Worm (Caenorhabditis elegans) whole organism, L1 larva: ENCODE results near the gene subs-4.

Experiments used
- C04F5.9 ChIP-seq: sonication (generic microtip); optimal IDR thresholded peaks from 2 replicates; lab custom pipeline; 2016; ENCODE audit warnings: missing genetic modification characterization, missing compliant biosample characterization
- F16B12.6 ChIP-seq: fragments of 150-350 bp; optimal IDR thresholded peaks from 2 replicates; lab custom pipeline; 2014; ENCODE audit warnings: missing biosample characterization, missing genetic modification characterization
- Y116A8C.19 ChIP-seq: sonication (generic microtip); optimal IDR thresholded peaks from 2 replicates; lab custom pipeline; 2016; ENCODE audit warnings: missing compliant biosample characterization, missing genetic modification characterization, borderline replicate concordance
- alr-1 ChIP-seq: fragments of 200-800 bp; sonication (Bioruptor generic); optimal IDR thresholded peaks from 2 replicates; lab custom pipeline; 2018; ENCODE audit warnings: borderline replicate concordance, mild to moderate bottlenecking, missing genetic modification characterization, missing compliant biosample characterization
- aly-2 ChIP-seq: fragments of 150-350 bp; optimal IDR thresholded peaks from 2 replicates; lab custom pipeline; 2014; ENCODE audit warnings: missing biosample characterization, missing genetic modification characterization
- ama-1 ChIP-seq: fragments of 150-350 bp; optimal IDR thresholded peaks from 2 replicates; lab custom pipeline; 2014
- ceh-82 ChIP-seq, 3 experiments: fragments of 150-350 bp in 1 of 3; sonication (generic microtip) in 2 of 3; optimal IDR thresholded peaks; 2 replicates each; lab custom pipeline; 2014 to 2017; ENCODE audit warnings: missing biosample characterization in 3 of 3, missing genetic modification characterization in 3 of 3
- ces-1 ChIP-seq: fragments of 150-350 bp; optimal IDR thresholded peaks from 2 replicates; lab custom pipeline; 2014; ENCODE audit warnings: missing biosample characterization, missing genetic modification reagents, missing genetic modification characterization
- efl-1 ChIP-seq, 4 experiments: fragments of 150-350 bp; optimal IDR thresholded peaks in 3 of 4; peaks in 1 of 4; 1 replicate in 1 of 4; 2 replicates in 3 of 4; lab custom pipeline; 2014; ENCODE audit warnings: missing biosample characterization in 2 of 4, missing genetic modification characterization in 2 of 4, missing genetic modification reagents in 2 of 4
- efl-3 ChIP-seq: fragments of 200-800 bp; sonication (Bioruptor generic); optimal IDR thresholded peaks from 2 replicates; lab custom pipeline; 2018; ENCODE audit warnings: mild to moderate bottlenecking, missing genetic modification characterization, missing compliant biosample characterization
- elt-3 ChIP-seq, 6 experiments: fragments of 150-350 bp in 1 of 6; sonication (generic microtip); optimal IDR thresholded peaks; 2 replicates each; lab custom pipeline; 2017 to 2018; ENCODE audit warnings: missing biosample characterization in 6 of 6, missing genetic modification characterization in 6 of 6, inconsistent platforms in 1 of 6
- ets-5 ChIP-seq: fragments of 200-800 bp; sonication (Bioruptor generic); IDR thresholded peaks from 2 replicates; pipeline ENCODE4 v1.3.6; 2022; ENCODE audit warnings: missing genetic modification characterization, missing compliant biosample characterization
- fkh-10 ChIP-seq: sonication (generic microtip); optimal IDR thresholded peaks from 2 replicates; lab custom pipeline; 2017; ENCODE audit warnings: missing biosample characterization, missing genetic modification reagents, missing genetic modification characterization
- fkh-4 ChIP-seq: sonication (generic microtip); optimal IDR thresholded peaks from 2 replicates; lab custom pipeline; 2016; ENCODE audit warnings: missing compliant biosample characterization, missing genetic modification characterization, borderline replicate concordance
- fos-1 ChIP-seq: fragments of 150-350 bp; optimal IDR thresholded peaks from 2 replicates; lab custom pipeline; 2014; ENCODE audit warnings: missing biosample characterization, missing genetic modification characterization
- grh-1 ChIP-seq: fragments of 200-800 bp; sonication (Bioruptor generic); IDR thresholded peaks from 2 replicates; pipeline ENCODE4 v1.3.6; 2022; ENCODE audit warnings: missing genetic modification reagents, missing genetic modification characterization, missing compliant biosample characterization
- hlh-17 ChIP-seq: fragments of 200-800 bp; sonication (Bioruptor generic); optimal IDR thresholded peaks from 2 replicates; lab custom pipeline; 2018; ENCODE audit warnings: missing genetic modification characterization, mild to moderate bottlenecking, missing compliant biosample characterization, moderate library complexity, borderline replicate concordance
- irx-1 ChIP-seq: sonication (generic microtip); optimal IDR thresholded peaks from 2 replicates; lab custom pipeline; 2016; ENCODE audit warnings: missing genetic modification characterization, missing compliant biosample characterization
- lin-14 ChIP-seq: fragments of 200-800 bp; sonication (Bioruptor generic); optimal IDR thresholded peaks from 2 replicates; lab custom pipeline; 2018; ENCODE audit warnings: mild to moderate bottlenecking, missing genetic modification characterization, moderate library complexity, missing compliant biosample characterization
- lin-35 ChIP-seq, 2 experiments: fragments of 150-350 bp; optimal IDR thresholded peaks; 2 replicates each; lab custom pipeline; 2014; ENCODE audit warnings: missing biosample characterization in 2 of 2, missing genetic modification characterization in 2 of 2, missing genetic modification reagents in 2 of 2
- lin-39 ChIP-seq: fragments of 150-350 bp; optimal IDR thresholded peaks from 2 replicates; lab custom pipeline; 2014; ENCODE audit warnings: missing biosample characterization, missing genetic modification reagents, missing genetic modification characterization
- lsy-2 ChIP-seq, 2 experiments: fragments of 150-350 bp; optimal IDR thresholded peaks; 2 replicates each; lab custom pipeline; 2014; ENCODE audit warnings: missing biosample characterization in 2 of 2, missing genetic modification characterization in 2 of 2
- mab-9 ChIP-seq: fragments of 200-800 bp; sonication (Bioruptor generic); IDR thresholded peaks from 2 replicates; pipeline ENCODE4 v1.3.6; 2022; ENCODE audit warnings: missing genetic modification reagents, missing genetic modification characterization, missing compliant biosample characterization
- mep-1 ChIP-seq: fragments of 150-350 bp; optimal IDR thresholded peaks from 2 replicates; lab custom pipeline; 2014; ENCODE audit warnings: missing biosample characterization, missing genetic modification characterization
- nhr-11 ChIP-seq: fragments of 150-350 bp; optimal IDR thresholded peaks from 2 replicates; lab custom pipeline; 2014; ENCODE audit warnings: missing biosample characterization, missing genetic modification characterization
- nhr-12 ChIP-seq: sonication (generic microtip); optimal IDR thresholded peaks from 2 replicates; lab custom pipeline; 2017; ENCODE audit warnings: missing biosample characterization, missing genetic modification characterization
- nhr-237 ChIP-seq: fragments of 150-350 bp; optimal IDR thresholded peaks from 2 replicates; lab custom pipeline; 2014; ENCODE audit warnings: missing biosample characterization, missing genetic modification characterization
- nhr-47 ChIP-seq: sonication (generic microtip); optimal IDR thresholded peaks from 2 replicates; lab custom pipeline; 2016; ENCODE audit warnings: mild to moderate bottlenecking, missing genetic modification characterization, moderate library complexity, missing compliant biosample characterization
- nhr-71 ChIP-seq: sonication (generic microtip); optimal IDR thresholded peaks from 2 replicates; lab custom pipeline; 2016; ENCODE audit warnings: mild to moderate bottlenecking, missing genetic modification characterization, moderate library complexity, missing compliant biosample characterization
- nhr-84 ChIP-seq: sonication (generic microtip); optimal IDR thresholded peaks from 2 replicates; lab custom pipeline; 2017; ENCODE audit warnings: missing biosample characterization, missing genetic modification characterization
- pqm-1 ChIP-seq: sonication (generic microtip); optimal IDR thresholded peaks from 3 replicates; lab custom pipeline; 2017; ENCODE audit warnings: missing biosample characterization, missing genetic modification characterization
- rnt-1 ChIP-seq: sonication (generic microtip); optimal IDR thresholded peaks from 2 replicates; lab custom pipeline; 2016; ENCODE audit warnings: mild to moderate bottlenecking, missing genetic modification characterization, moderate library complexity, missing compliant biosample characterization
- skn-1 ChIP-seq: fragments of 150-350 bp; optimal IDR thresholded peaks from 2 replicates; lab custom pipeline; 2014; ENCODE audit warnings: missing biosample characterization, missing genetic modification characterization
- snpc-4 ChIP-seq: fragments of 150-350 bp; optimal IDR thresholded peaks from 2 replicates; lab custom pipeline; 2014; ENCODE audit warnings: missing biosample characterization, missing genetic modification characterization
- sox-4 ChIP-seq: sonication (generic microtip); optimal IDR thresholded peaks from 2 replicates; lab custom pipeline; 2016; ENCODE audit warnings: missing genetic modification characterization, missing compliant biosample characterization
- swsn-7 ChIP-seq: sonication (generic microtip); optimal IDR thresholded peaks from 2 replicates; lab custom pipeline; 2016; ENCODE audit warnings: missing genetic modification characterization, missing compliant biosample characterization
- tlp-1 ChIP-seq: fragments of 150-350 bp; optimal IDR thresholded peaks from 2 replicates; lab custom pipeline; 2014; ENCODE audit warnings: missing biosample characterization, missing genetic modification characterization
- unc-130 ChIP-seq: fragments of 150-350 bp; optimal IDR thresholded peaks from 2 replicates; lab custom pipeline; 2017; ENCODE audit warnings: missing biosample characterization, missing genetic modification characterization, inconsistent platforms
- unc-30 ChIP-seq: sonication (generic microtip); optimal IDR thresholded peaks from 2 replicates; lab custom pipeline; 2017; ENCODE audit warnings: missing biosample characterization, missing genetic modification characterization
- unc-62 ChIP-seq: fragments of 150-350 bp; optimal IDR thresholded peaks from 2 replicates; lab custom pipeline; 2014; ENCODE audit warnings: missing biosample characterization, missing genetic modification reagents, missing genetic modification characterization
- unc-86 ChIP-seq: sonication (generic microtip); optimal IDR thresholded peaks from 2 replicates; lab custom pipeline; 2016; ENCODE audit warnings: missing genetic modification characterization, missing compliant biosample characterization
- vab-15 ChIP-seq: sonication (generic microtip); optimal IDR thresholded peaks from 2 replicates; lab custom pipeline; 2017; ENCODE audit warnings: missing genotype, mild to moderate bottlenecking, missing genetic modification characterization, missing compliant biosample characterization
- xbp-1 ChIP-seq: sonication (generic microtip); optimal IDR thresholded peaks from 2 replicates; lab custom pipeline; 2016; ENCODE audit warnings: missing genetic modification characterization, missing compliant biosample characterization
- zag-1 ChIP-seq: fragments of 150-350 bp; optimal IDR thresholded peaks from 2 replicates; lab custom pipeline; 2014; ENCODE audit warnings: missing biosample characterization, missing genetic modification characterization
- zip-4 ChIP-seq: fragments of 200-800 bp; sonication (Bioruptor generic); optimal IDR thresholded peaks from 2 replicates; lab custom pipeline; 2018; ENCODE audit warnings: mild to moderate bottlenecking, missing genetic modification characterization, moderate library complexity, missing compliant biosample characterization
- ztf-11 ChIP-seq, 2 experiments: sonication (generic microtip); optimal IDR thresholded peaks; 2 replicates each; lab custom pipeline; 2016 to 2017; ENCODE audit warnings: missing genetic modification characterization in 2 of 2, missing biosample characterization in 1 of 2, missing compliant biosample characterization in 1 of 2
- ztf-4 ChIP-seq: fragments of 150-350 bp; optimal IDR thresholded peaks from 2 replicates; lab custom pipeline; 2014; ENCODE audit warnings: missing biosample characterization, missing genetic modification characterization

The subs-4 gene

DNA sequence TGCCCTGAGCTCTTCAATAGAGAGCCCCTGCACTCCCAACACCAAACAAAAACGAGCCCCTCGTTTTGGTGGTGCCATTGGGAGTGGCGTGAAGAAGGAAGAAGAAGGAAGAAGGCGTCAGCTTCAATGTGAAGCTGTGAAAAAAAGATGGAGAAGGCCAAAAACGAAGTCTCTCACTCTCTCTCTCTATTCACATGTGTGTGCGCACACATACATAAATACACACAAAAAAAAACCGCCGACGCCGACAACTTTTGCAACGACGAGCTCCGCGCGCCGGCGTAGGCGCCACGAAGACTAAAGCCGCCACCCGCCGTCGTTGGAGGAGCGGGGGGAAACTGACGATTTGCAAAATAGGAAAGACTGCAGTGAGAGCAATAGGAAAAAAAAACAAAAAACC, 46.0 kb upstream of the subs-4 start:
- TF ChIP-seq lin-14 (GFP tag; lab: Kevin White, UChicago): peak; percentile 77
- peak in 1 of 2 experiments; percentile 17 for TF ChIP-seq lsy-2 (tag; optimal IDR thresholded peaks at IDR 0.05; lab: Kevin White, UChicago)
- TF ChIP-seq efl-1 (optimal IDR thresholded peaks at IDR 0.05; lab: Kevin White, UChicago): no peak
- TF ChIP-seq efl-1 (GFP tag; optimal IDR thresholded peaks at IDR 0.05 in 1 of 2; lab: Kevin White, UChicago): peak in 1 of 2 experiments; percentile 84
- peak; percentile 29 for TF ChIP-seq unc-86 (tag; lab: Kevin White, UChicago)
- TF ChIP-seq nhr-47 (tag; lab: Kevin White, UChicago): no peak
- no peak for TF ChIP-seq ztf-4 (tag; lab: Kevin White, UChicago)
- TF ChIP-seq ceh-82 (tag; optimal IDR thresholded peaks at IDR 0.05; lab: Kevin White, UChicago): peak in 2 of 3 experiments; percentile 4 to 50
- TF ChIP-seq C04F5.9: no peak
- TF ChIP-seq sox-4 (tag; lab: Kevin White, UChicago): no peak

DNA sequence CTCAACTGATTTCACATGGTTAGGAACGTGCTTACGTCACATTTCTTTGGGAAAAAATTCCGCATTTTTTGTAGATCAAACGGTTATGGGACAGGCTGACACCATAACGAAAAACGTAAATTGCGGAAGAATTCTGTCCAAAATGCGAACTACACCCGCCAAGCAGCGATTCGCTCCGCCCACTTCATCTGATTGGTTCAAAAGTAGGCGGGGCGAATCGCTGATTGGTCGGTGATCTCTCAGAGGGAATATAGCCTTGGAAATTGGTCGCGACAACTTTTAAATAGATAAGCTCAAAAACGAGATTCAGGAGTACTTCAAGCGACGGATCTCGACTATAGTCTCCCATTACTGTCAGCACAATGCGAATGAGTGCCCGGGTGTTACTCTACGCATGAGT, 44.4 kb upstream of the subs-4 start:
- TF ChIP-seq unc-86 (tag; lab: Kevin White, UChicago) (no peak), skn-1 (no peak), efl-3 (GFP tag; lab: Kevin White, UChicago) (no peak), snpc-4 (tag; lab: Kevin White, UChicago) (no peak), lin-14 (GFP tag; lab: Kevin White, UChicago) (no peak), vab-15 (tag; lab: Kevin White, UChicago) (no peak), unc-130 (tag; lab: Kevin White, UChicago) (no peak), rnt-1 (tag; lab: Kevin White, UChicago) (no peak), unc-30 (no peak), alr-1 (tag; lab: Kevin White, UChicago) (no peak), lin-39 (tag; lab: Kevin White, UChicago) (no peak)
- TF ChIP-seq, all 84 proteins: peak for 0

DNA sequence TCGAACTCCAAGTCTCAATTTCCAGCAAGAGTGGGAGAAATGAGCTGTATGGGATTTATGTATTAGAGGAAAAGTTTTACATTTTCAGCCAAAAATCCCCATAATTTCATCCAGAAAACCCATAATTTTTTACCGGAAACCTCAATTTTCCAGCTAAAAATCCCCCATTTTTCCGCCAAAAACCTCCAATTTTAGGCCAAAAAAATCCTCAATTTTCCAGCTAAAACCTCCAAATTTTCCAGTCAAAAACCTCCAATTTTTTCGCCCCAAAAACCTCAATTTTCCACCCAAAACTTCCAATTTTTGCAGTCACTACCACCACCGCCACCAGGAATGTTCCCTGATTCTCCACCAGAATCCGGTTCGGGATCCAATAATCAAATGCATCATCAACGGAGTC, 40.6 kb upstream of the subs-4 start:
- TF ChIP-seq ets-5 (GFP tag; lab: Robert Waterston, UW) (no peak), xbp-1 (tag; lab: Kevin White, UChicago) (no peak), irx-1 (tag; lab: Kevin White, UChicago) (no peak), nhr-47 (tag; lab: Kevin White, UChicago) (no peak), Y116A8C.19 (tag; lab: Kevin White, UChicago) (no peak), mab-9 (GFP tag; lab: Robert Waterston, UW) (no peak), rnt-1 (tag; lab: Kevin White, UChicago) (no peak), fos-1 (tag; lab: Kevin White, UChicago) (no peak), F16B12.6 (tag; lab: Kevin White, UChicago) (no peak), unc-62 (GFP tag; lab: Kevin White, UChicago) (no peak)

DNA sequence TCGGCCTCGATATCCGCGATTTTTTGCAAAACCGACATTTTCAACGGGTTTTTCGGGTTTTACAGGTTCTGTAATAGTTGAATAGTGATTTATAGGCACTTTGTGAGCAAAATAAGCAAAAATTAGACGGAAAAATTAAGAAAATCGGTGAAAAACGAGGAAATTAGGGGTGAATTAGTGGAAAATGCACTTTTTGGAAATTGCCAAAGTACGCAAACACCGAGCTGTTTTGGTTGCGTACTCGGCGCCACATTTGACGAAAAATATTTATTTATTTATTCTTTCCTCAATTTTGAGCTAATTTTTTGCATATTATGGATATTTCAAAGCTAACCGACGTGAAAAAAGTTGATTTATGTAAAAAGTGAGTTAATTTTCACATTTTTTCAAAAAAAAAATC, 39.0 kb upstream of the subs-4 start, which contains the start of the genes T28D6.6 and pen-2:
TSS of gene T28D6.6 (minus strand) at position 68 of the 400 bp plus-strand sequence.
TSS of gene pen-2 (plus strand) at position 282 of the 400 bp plus-strand sequence.
- TF ChIP-seq zag-1 (tag; lab: Kevin White, UChicago): no peak
- no peak for TF ChIP-seq snpc-4 (tag; lab: Kevin White, UChicago)
- no peak for TF ChIP-seq tlp-1 (tag; lab: Kevin White, UChicago)
- no peak for TF ChIP-seq fkh-10
- no peak for TF ChIP-seq ztf-11 (tag; optimal IDR thresholded peaks at IDR 0.05; lab: Kevin White, UChicago)
- TF ChIP-seq nhr-12 (tag; lab: Kevin White, UChicago): no peak
- no peak for TF ChIP-seq hlh-17 (GFP tag; lab: Kevin White, UChicago)
- TF ChIP-seq lin-14 (GFP tag; lab: Kevin White, UChicago): no peak
- TF ChIP-seq unc-130 (tag; lab: Kevin White, UChicago): peak; percentile 75
- TF ChIP-seq zip-4: no peak
- no peak for TF ChIP-seq grh-1 (GFP tag; lab: Robert Waterston, UW)
- TF ChIP-seq fkh-4 (tag; lab: Kevin White, UChicago): no peak
- no peak for TF ChIP-seq ama-1 (lab: Kevin White, UChicago)
- no peak for TF ChIP-seq nhr-237
- TF ChIP-seq nhr-84 (tag; lab: Kevin White, UChicago): no peak
- TF ChIP-seq nhr-11 (tag; lab: Kevin White, UChicago): no peak
- TF ChIP-seq ces-1: no peak
- TF ChIP-seq C04F5.9: no peak
- TF ChIP-seq elt-3 (tag; optimal IDR thresholded peaks at IDR 0.05; lab: Kevin White, UChicago): peak in 1 of 6 experiments; percentile 1
- peak; percentile 16 for TF ChIP-seq lin-39 (tag; lab: Kevin White, UChicago)
- TF ChIP-seq aly-2 (tag; lab: Kevin White, UChicago): no peak
- peak; percentile 27 for TF ChIP-seq nhr-71 (tag; lab: Kevin White, UChicago)
- peak; percentile 13 for TF ChIP-seq swsn-7 (tag; lab: Kevin White, UChicago)
- TF ChIP-seq vab-15 (tag; lab: Kevin White, UChicago): no peak
- no peak for TF ChIP-seq mep-1 (tag; lab: Kevin White, UChicago)
- TF ChIP-seq pqm-1 (tag; lab: Kevin White, UChicago): no peak
- peak; percentile 41 to 58 for TF ChIP-seq lin-35 (GFP tag; optimal IDR thresholded peaks at IDR 0.05; lab: Kevin White, UChicago)
